Worm (Caenorhabditis elegans) whole organism, L3 larva: ENCODE data around the gene num-1.

Experiments
- R02D3.7 ChIP-seq: fragments of 150-350 bp; optimal IDR thresholded peaks from 2 replicates; lab custom pipeline; 2014; ENCODE audit warnings: missing biosample characterization, missing genetic modification characterization
- ZK546.5 ChIP-seq: sonication (generic microtip); optimal IDR thresholded peaks from 2 replicates; lab custom pipeline; 2017; ENCODE audit warnings: missing biosample characterization, missing genetic modification characterization
- aly-2 ChIP-seq: fragments of 150-350 bp; optimal IDR thresholded peaks from 2 replicates; lab custom pipeline; 2014; ENCODE audit warnings: missing biosample characterization, missing genetic modification characterization
- ama-1 ChIP-seq: fragments of 150-350 bp; optimal IDR thresholded peaks from 2 replicates; lab custom pipeline; 2018
- ceh-16 ChIP-seq: sonication (generic microtip); optimal IDR thresholded peaks from 2 replicates; lab custom pipeline; 2017; ENCODE audit warnings: missing biosample characterization, missing genetic modification characterization
- ceh-28 ChIP-seq: fragments of 150-350 bp; optimal IDR thresholded peaks from 2 replicates; lab custom pipeline; 2014; ENCODE audit warnings: missing biosample characterization, missing genetic modification reagents, missing genetic modification characterization
- ceh-82 ChIP-seq: fragments of 150-350 bp; optimal IDR thresholded peaks from 2 replicates; lab custom pipeline; 2014; ENCODE audit warnings: missing biosample characterization, missing genetic modification characterization
- ceh-9 ChIP-seq: sonication (generic microtip); optimal IDR thresholded peaks from 2 replicates; lab custom pipeline; 2018; ENCODE audit warnings: missing biosample characterization, missing genetic modification characterization
- daf-12 ChIP-seq: fragments of 150-350 bp; optimal IDR thresholded peaks from 2 replicates; lab custom pipeline; 2014; ENCODE audit warnings: missing biosample characterization, missing genetic modification reagents, missing genetic modification characterization
- egl-27 ChIP-seq: sonication (generic microtip); optimal IDR thresholded peaks from 4 replicates; lab custom pipeline; 2017; ENCODE audit warnings: missing biosample characterization, missing genetic modification reagents, missing genetic modification characterization
- egl-5 ChIP-seq: fragments of 150-350 bp; optimal IDR thresholded peaks from 2 replicates; lab custom pipeline; 2017; ENCODE audit warnings: missing biosample characterization, missing genetic modification reagents, missing genetic modification characterization, inconsistent platforms
- elt-1 ChIP-seq: fragments of 150-350 bp; optimal IDR thresholded peaks from 2 replicates; lab custom pipeline; 2014; ENCODE audit warnings: missing biosample characterization, missing genetic modification characterization
- elt-2 ChIP-seq: sonication (generic microtip); optimal IDR thresholded peaks from 2 replicates; lab custom pipeline; 2016; ENCODE audit warnings: missing genetic modification reagents, mild to moderate bottlenecking, missing genetic modification characterization, missing compliant biosample characterization
- elt-3 ChIP-seq, 3 experiments: fragments of 150-350 bp in 1 of 3; sonication (generic microtip) in 2 of 3; optimal IDR thresholded peaks; 2 replicates in 2 of 3; 4 replicates in 1 of 3; lab custom pipeline; 2014 to 2017; ENCODE audit warnings: missing biosample characterization in 3 of 3, missing genetic modification characterization in 3 of 3
- eor-1 ChIP-seq, 2 experiments: fragments of 150-350 bp; optimal IDR thresholded peaks; 2 replicates each; lab custom pipeline; 2014 to 2018; ENCODE audit warnings: missing biosample characterization in 2 of 2, missing genetic modification characterization in 2 of 2
- fkh-10 ChIP-seq: sonication (generic microtip); optimal IDR thresholded peaks from 2 replicates; lab custom pipeline; 2017; ENCODE audit warnings: missing biosample characterization, missing genetic modification reagents, missing genetic modification characterization
- fkh-2 ChIP-seq: fragments of 150-350 bp; optimal IDR thresholded peaks from 2 replicates; lab custom pipeline; 2014; ENCODE audit warnings: missing biosample characterization, missing genetic modification reagents, missing genetic modification characterization
- fos-1 ChIP-seq: fragments of 150-350 bp; optimal IDR thresholded peaks from 2 replicates; lab custom pipeline; 2014; ENCODE audit warnings: missing biosample characterization, missing genetic modification characterization
- hmg-11 ChIP-seq: sonication (generic microtip); optimal IDR thresholded peaks from 2 replicates; lab custom pipeline; 2016; ENCODE audit warnings: missing genetic modification characterization, missing compliant biosample characterization
- jun-1 ChIP-seq: fragments of 150-350 bp; optimal IDR thresholded peaks from 2 replicates; lab custom pipeline; 2014; ENCODE audit warnings: missing biosample characterization, missing genetic modification reagents, missing genetic modification characterization
- lin-15B ChIP-seq: fragments of 150-350 bp; optimal IDR thresholded peaks from 2 replicates; lab custom pipeline; 2014; ENCODE audit warnings: missing biosample characterization, missing genetic modification characterization
- lin-39 ChIP-seq: fragments of 150-350 bp; optimal IDR thresholded peaks from 2 replicates; lab custom pipeline; 2018; ENCODE audit warnings: missing biosample characterization, missing genetic modification reagents, missing genetic modification characterization
- lsy-12 ChIP-seq: sonication (generic microtip); optimal IDR thresholded peaks from 2 replicates; lab custom pipeline; 2016; ENCODE audit warnings: mild to moderate bottlenecking, missing genetic modification characterization, missing compliant biosample characterization
- mdl-1 ChIP-seq: fragments of 150-350 bp; optimal IDR thresholded peaks from 2 replicates; lab custom pipeline; 2014; ENCODE audit warnings: missing biosample characterization, missing genetic modification characterization
- mml-1 ChIP-seq: fragments of 150-350 bp; sonication (generic microtip); optimal IDR thresholded peaks from 3 replicates; lab custom pipeline; 2014; ENCODE audit warnings: missing biosample characterization, missing genetic modification characterization
- nfya-1 ChIP-seq: sonication (generic microtip); optimal IDR thresholded peaks from 2 replicates; lab custom pipeline; 2017; ENCODE audit warnings: missing genetic modification characterization, mild to moderate bottlenecking, missing compliant biosample characterization, antibody characterized with exemption, moderate library complexity; ENCODE audit not compliant: insufficient read depth
- nhr-11 ChIP-seq: fragments of 150-350 bp; optimal IDR thresholded peaks from 2 replicates; lab custom pipeline; 2014; ENCODE audit warnings: missing biosample characterization, missing genetic modification characterization
- nhr-12 ChIP-seq: fragments of 150-350 bp; optimal IDR thresholded peaks from 2 replicates; lab custom pipeline; 2014; ENCODE audit warnings: missing biosample characterization, missing genetic modification characterization
- nhr-23 ChIP-seq: fragments of 150-350 bp; optimal IDR thresholded peaks from 2 replicates; lab custom pipeline; 2014; ENCODE audit warnings: missing biosample characterization, missing genetic modification reagents, missing genetic modification characterization
- nhr-237 ChIP-seq: fragments of 150-350 bp; optimal IDR thresholded peaks from 2 replicates; lab custom pipeline; 2014; ENCODE audit warnings: missing biosample characterization, missing genetic modification characterization
- nhr-25 ChIP-seq: sonication (generic microtip); optimal IDR thresholded peaks from 2 replicates; lab custom pipeline; 2017; ENCODE audit warnings: missing biosample characterization, missing genetic modification characterization
- nhr-28 ChIP-seq: fragments of 150-350 bp; optimal IDR thresholded peaks from 2 replicates; lab custom pipeline; 2014; ENCODE audit warnings: missing biosample characterization, missing genetic modification characterization
- nhr-43 ChIP-seq: sonication (generic microtip); optimal IDR thresholded peaks from 2 replicates; lab custom pipeline; 2016; ENCODE audit warnings: mild to moderate bottlenecking, missing genetic modification characterization, missing compliant biosample characterization; ENCODE audit not compliant: poor library complexity, severe bottlenecking
- nhr-67 ChIP-seq: fragments of 150-350 bp; optimal IDR thresholded peaks from 2 replicates; lab custom pipeline; 2014; ENCODE audit warnings: missing biosample characterization, missing genetic modification characterization
- nhr-76 ChIP-seq: fragments of 150-350 bp; sonication (generic microtip); optimal IDR thresholded peaks from 5 replicates; lab custom pipeline; 2014; ENCODE audit warnings: missing biosample characterization, missing genetic modification characterization
- nhr-77 ChIP-seq: fragments of 150-350 bp; optimal IDR thresholded peaks from 2 replicates; lab custom pipeline; 2014; ENCODE audit warnings: missing biosample characterization, missing genetic modification characterization
- pha-4 ChIP-seq: fragments of 150-350 bp; optimal IDR thresholded peaks from 2 replicates; lab custom pipeline; 2014; ENCODE audit warnings: missing biosample characterization, missing genetic modification reagents, missing genetic modification characterization
- pqm-1 ChIP-seq: fragments of 150-350 bp; optimal IDR thresholded peaks from 2 replicates; lab custom pipeline; 2017; ENCODE audit warnings: missing biosample characterization, missing genetic modification characterization, inconsistent platforms
- sea-2 ChIP-seq: fragments of 150-350 bp; sonication (generic microtip); optimal IDR thresholded peaks from 4 replicates; lab custom pipeline; 2014; ENCODE audit warnings: missing biosample characterization, missing genetic modification reagents, missing genetic modification characterization
- skn-1 ChIP-seq: fragments of 150-350 bp; optimal IDR thresholded peaks from 2 replicates; lab custom pipeline; 2014; ENCODE audit warnings: missing biosample characterization, missing genetic modification characterization
- snpc-4 ChIP-seq: fragments of 150-350 bp; optimal IDR thresholded peaks from 2 replicates; lab custom pipeline; 2014; ENCODE audit warnings: missing biosample characterization, missing genetic modification characterization
- tbx-2 ChIP-seq: sonication (generic microtip); optimal IDR thresholded peaks from 2 replicates; lab custom pipeline; 2016; ENCODE audit warnings: mild to moderate bottlenecking, missing genetic modification characterization, missing compliant biosample characterization
- unc-39 ChIP-seq: sonication (generic microtip); optimal IDR thresholded peaks from 4 replicates; lab custom pipeline; 2017; ENCODE audit warnings: missing biosample characterization, missing genetic modification characterization
- unc-62 ChIP-seq: fragments of 150-350 bp; sonication (generic microtip); optimal IDR thresholded peaks from 4 replicates; lab custom pipeline; 2014; ENCODE audit warnings: missing biosample characterization, missing genetic modification reagents, missing genetic modification characterization
- zag-1 ChIP-seq: fragments of 150-350 bp; optimal IDR thresholded peaks from 2 replicates; lab custom pipeline; 2014; ENCODE audit warnings: missing biosample characterization, missing genetic modification characterization
- ztf-11 ChIP-seq: fragments of 150-350 bp; optimal IDR thresholded peaks from 2 replicates; lab custom pipeline; 2014; ENCODE audit warnings: missing biosample characterization, missing genetic modification characterization
- ztf-4 ChIP-seq: fragments of 150-350 bp; optimal IDR thresholded peaks from 2 replicates; lab custom pipeline; 2014; ENCODE audit warnings: missing biosample characterization, missing genetic modification characterization

num-1 gene

ce11 chrV:20845524-20846208 is 16.1 kb downstream of the num-1 start, which contains the start of the genes F31D4.2 and fkb-6:
TSS of gene F31D4.2 (minus strand) at chrV:20845546.
TSS of gene fkb-6 (plus strand) at chrV:20846158.
- no peak for TF ChIP-seq unc-62 (GFP tag; lab: Kevin White, UChicago)
- peak; percentile 84 for TF ChIP-seq hmg-11 (tag; lab: Kevin White, UChicago)
- TF ChIP-seq ceh-28 (tag; lab: Kevin White, UChicago) = peak; percentile 76
- TF ChIP-seq elt-2 (tag; lab: Kevin White, UChicago) = peak; percentile 41
- no peak for TF ChIP-seq mml-1 (tag; lab: Kevin White, UChicago)
- no peak for TF ChIP-seq elt-1 (tag; lab: Kevin White, UChicago)
- TF ChIP-seq daf-12 (tag; lab: Kevin White, UChicago) = no peak
- TF ChIP-seq pha-4 (tag; lab: Kevin White, UChicago) = peak; percentile 72
- TF ChIP-seq ceh-9 (tag; lab: Kevin White, UChicago) = no peak
- no peak for TF ChIP-seq nhr-12 (tag; lab: Kevin White, UChicago)
- TF ChIP-seq ceh-82 = no peak
- no peak for TF ChIP-seq nhr-77 (tag; lab: Kevin White, UChicago)
- peak; percentile 85 for TF ChIP-seq nfya-1 (tag; lab: Kevin White, UChicago)
- TF ChIP-seq skn-1 = peak; percentile 3
- no peak for TF ChIP-seq sea-2 (GFP tag; lab: Kevin White, UChicago)
- no peak for TF ChIP-seq nhr-76 (tag; lab: Kevin White, UChicago)
- TF ChIP-seq zag-1 = no peak
- TF ChIP-seq tbx-2 = no peak
- no peak for TF ChIP-seq elt-3 (tag; optimal IDR thresholded peaks at IDR 0.05; lab: Kevin White, UChicago)
- peak; percentile 63 for TF ChIP-seq lin-39 (tag; lab: Kevin White, UChicago)
- no peak for TF ChIP-seq unc-39 (tag; lab: Kevin White, UChicago)
- peak; percentile 52 for TF ChIP-seq snpc-4
- TF ChIP-seq mdl-1 (tag; lab: Kevin White, UChicago) = no peak
- peak; percentile 82 for TF ChIP-seq nhr-25 (tag; lab: Kevin White, UChicago)
- TF ChIP-seq aly-2 (tag; lab: Kevin White, UChicago) = no peak
- peak; percentile 7 for TF ChIP-seq egl-27 (tag; lab: Kevin White, UChicago)
- TF ChIP-seq nhr-28 (tag; lab: Kevin White, UChicago) = no peak
- peak; percentile 45 for TF ChIP-seq egl-5
- peak; percentile 45 for TF ChIP-seq R02D3.7
- TF ChIP-seq eor-1 (tag; optimal IDR thresholded peaks at IDR 0.05; lab: Kevin White, UChicago) = no peak
- peak; percentile 48 for TF ChIP-seq nhr-23 (tag; lab: Kevin White, UChicago)
- TF ChIP-seq nhr-237 (tag; lab: Kevin White, UChicago) = no peak
- peak; percentile 43 for TF ChIP-seq jun-1 (tag; lab: Kevin White, UChicago)
- peak; percentile 74 for TF ChIP-seq fkh-10 (GFP tag; lab: Kevin White, UChicago)
- TF ChIP-seq ZK546.5 = no peak
- no peak for TF ChIP-seq fkh-2
- no peak for TF ChIP-seq ama-1
- TF ChIP-seq ztf-4 (tag; lab: Kevin White, UChicago) = peak; percentile 1
- TF ChIP-seq pqm-1 = no peak
- TF ChIP-seq nhr-43 (tag; lab: Kevin White, UChicago) = peak; percentile 37
- no peak for TF ChIP-seq ceh-16 (tag; lab: Kevin White, UChicago)
- no peak for TF ChIP-seq fos-1
- no peak for TF ChIP-seq nhr-67 (tag; lab: Kevin White, UChicago)
- peak; percentile 62 for TF ChIP-seq lin-15B
- TF ChIP-seq ztf-11 (tag; lab: Kevin White, UChicago) = no peak
- peak; percentile 60 for TF ChIP-seq lsy-12
- no peak for TF ChIP-seq nhr-11 (tag; lab: Kevin White, UChicago)
